Fruit fly (Drosophila melanogaster) ovary, adult (tissue): ENCODE data around the gene Nhe2.
A peak's percentile ranks its signal among the peaks of the same experiment; 100 is the strongest.

Experiments
- CG17801 ChIP-seq: fragments of 200-800 bp; optimal IDR thresholded peaks from 2 replicates; lab custom pipeline; 2019; ENCODE audit warnings: missing biosample characterization, mild to moderate bottlenecking, missing genetic modification characterization, moderate library complexity; ENCODE audit not compliant: partially characterized antibody

Gene Nhe2

DNA sequence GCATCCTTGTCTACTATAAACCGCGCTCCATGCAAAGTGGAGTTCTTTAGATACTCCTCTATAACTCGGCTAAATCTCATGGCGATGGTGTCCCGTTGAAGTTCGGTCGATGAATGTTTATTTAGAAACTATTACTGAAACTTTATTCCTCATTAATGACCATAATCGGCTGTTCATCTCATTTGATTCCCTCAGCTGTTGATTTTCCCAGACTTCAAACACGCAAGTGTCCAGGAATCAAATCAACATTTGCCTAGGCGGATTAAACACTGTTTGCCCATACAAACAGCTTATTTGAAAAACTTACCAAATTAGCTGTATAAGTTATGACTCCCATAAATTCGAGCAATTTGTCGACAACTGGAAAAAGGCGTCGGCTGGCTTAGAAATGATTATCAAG lies 15.7 kb upstream of the Nhe2 start, which contains the start of gene ppk13:
TSS of gene ppk13 (minus strand) at position 101 of the 400 bp plus-strand sequence.
- TF ChIP-seq CG17801 (GFP tag; lab: Kevin White, UChicago) = no peak

DNA sequence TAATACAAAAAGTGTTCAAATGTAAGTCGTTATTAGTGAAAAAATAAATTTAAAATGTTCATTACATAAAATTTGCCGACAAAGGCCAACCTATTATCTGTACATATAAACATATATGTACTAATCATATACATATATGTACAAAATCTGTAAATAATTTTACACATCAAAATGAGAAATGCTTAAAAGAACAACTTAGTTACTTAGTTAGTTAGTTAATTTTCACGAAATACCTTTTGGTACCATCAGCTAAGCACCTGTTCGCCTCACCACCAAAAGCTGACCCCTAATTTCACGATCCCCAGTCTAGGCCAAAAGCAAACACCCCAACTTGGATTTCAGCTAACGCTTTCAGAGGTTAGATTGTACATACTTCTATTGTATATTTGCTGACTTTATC lies 15.3 kb upstream of the Nhe2 start, which contains the start of gene CG9259:
TSS of gene CG9259 (plus strand) at position 301 of the 400 bp plus-strand sequence.
- TF ChIP-seq CG17801 (GFP tag; lab: Kevin White, UChicago) = no peak

DNA sequence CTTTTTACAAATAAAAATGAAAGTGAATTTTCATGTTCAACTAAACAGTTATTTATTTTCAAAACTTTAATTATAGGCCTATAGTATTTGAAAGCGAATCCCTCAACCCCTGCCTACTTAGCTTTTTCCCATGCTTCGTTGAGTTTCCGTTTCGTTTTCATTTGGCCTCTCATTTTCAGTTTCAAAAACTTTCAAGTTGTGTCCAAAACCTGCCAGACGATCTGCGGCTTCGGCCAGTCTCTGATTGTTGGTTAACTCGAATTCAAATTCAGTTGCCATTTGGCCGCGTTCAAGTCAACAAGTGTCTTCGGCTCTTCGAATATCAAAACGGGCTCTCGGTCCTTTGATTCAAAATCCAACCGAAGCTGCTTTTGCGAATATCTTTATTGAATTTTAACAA lies 13.4 kb upstream of the Nhe2 start, which contains the start of gene CG14397:
TSS of gene CG14397 (plus strand) at position 270 of the 400 bp plus-strand sequence.
- no peak for TF ChIP-seq CG17801 (GFP tag; lab: Kevin White, UChicago)

DNA sequence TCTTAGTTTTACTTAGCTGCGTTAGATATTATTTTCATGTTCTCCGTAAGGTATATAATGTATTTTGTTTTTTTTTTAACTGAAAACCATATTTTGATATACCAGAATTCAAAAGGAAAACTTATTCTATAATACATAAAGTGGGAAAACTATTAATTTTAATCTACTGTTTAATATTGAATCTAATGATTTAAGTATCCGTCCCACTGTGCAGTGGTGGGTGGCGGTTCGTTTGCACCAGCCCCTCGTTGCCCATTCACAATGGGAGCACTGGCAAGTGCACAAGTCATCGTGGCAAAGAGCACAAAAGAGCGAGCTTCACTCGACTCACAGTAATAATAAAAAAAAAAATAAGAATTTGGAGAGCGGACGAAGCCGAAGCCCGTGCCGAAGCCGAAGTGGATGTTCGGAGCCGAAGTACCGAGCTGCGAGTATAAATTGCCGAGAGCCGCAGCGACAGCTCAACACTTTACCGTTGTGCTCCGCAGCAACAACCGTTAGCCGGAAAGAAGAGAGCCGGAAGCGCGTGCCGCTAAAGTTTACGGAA lies 7.8 kb upstream of the Nhe2 start, which contains the start of gene CG34136:
TSS of gene CG34136 (plus strand) at position 475 of the 547 bp plus-strand sequence.
- TF ChIP-seq CG17801 (GFP tag; lab: Kevin White, UChicago) = peak; percentile 74

DNA sequence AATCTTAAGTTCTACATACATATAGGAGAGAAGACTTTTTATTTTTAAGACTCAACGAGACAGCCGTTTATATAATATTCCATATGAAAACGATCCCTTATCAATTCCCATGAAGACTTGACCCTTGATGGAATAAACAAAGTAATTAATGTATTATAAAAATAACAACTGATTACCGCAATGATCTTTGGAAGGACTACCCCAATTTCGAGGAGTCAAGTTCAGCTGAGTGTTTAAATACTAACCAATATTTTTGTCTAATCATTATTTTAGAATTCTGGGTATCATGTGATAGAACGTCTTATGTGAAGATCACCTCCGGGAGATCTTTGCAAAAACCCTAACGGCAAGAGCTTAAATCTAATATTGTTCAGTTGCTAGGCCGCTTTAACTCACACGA lies 6.5 kb upstream of the Nhe2 start:
- TF ChIP-seq CG17801 (GFP tag; lab: Kevin White, UChicago) = no peak

DNA sequence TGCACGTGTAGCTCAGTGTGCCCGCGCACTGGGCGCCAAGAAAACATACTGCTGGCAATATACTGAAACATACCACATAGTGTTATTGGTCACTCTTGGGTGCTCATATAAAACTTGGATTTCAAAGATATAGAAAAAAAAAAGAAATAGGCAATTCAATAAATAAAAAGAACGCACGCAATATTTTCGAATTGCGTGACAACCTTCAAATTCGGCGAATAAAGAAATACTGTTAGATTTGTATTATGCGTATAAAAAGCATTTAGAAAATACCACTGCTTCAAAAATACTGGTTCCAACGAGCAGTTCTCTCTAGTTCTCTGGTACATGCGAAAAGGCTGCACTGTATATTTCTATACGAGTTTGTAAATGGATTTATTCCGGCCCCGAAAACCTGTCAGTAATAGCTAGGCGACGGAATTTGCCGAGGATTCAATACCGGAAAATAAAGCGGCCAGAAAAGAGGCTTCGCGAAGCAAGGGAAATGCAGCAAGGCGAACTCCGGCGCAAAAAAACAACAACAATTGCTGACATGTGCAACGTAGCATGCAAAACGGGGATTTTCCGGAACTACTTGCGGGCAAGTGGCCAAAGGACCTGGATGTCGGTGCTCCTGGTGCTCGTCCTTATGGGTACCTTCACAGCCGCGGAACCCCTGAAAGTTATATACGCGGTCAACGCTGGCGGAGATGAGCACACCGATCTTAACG lies 1.8 kb upstream of the Nhe2 start, which contains the start of gene CG9257:
TSS of gene CG9257 (plus strand) at position 345 of the 710 bp plus-strand sequence.
- no peak for TF ChIP-seq CG17801 (GFP tag; lab: Kevin White, UChicago)

DNA sequence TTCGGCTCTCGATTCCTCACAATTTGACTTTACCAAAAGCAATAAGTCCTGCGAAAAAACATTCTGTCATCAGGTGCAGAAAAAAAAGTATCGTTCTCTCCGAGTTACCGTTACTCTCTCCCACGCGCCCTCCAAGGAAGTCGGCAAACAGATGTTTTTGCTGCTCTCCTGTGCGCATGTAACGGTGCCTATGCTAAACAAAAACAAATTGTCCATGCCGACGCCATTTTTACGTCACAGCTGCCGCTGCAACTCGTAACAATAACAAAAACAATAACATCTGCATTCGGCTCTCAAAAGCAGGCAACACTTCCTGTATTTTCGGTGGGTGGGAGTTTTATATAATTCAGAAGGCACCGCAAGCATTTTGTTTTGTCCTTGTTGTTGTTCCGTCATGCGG lies 759 bp downstream of the Nhe2 start:
- TF ChIP-seq CG17801 (GFP tag; lab: Kevin White, UChicago) = no peak

DNA sequence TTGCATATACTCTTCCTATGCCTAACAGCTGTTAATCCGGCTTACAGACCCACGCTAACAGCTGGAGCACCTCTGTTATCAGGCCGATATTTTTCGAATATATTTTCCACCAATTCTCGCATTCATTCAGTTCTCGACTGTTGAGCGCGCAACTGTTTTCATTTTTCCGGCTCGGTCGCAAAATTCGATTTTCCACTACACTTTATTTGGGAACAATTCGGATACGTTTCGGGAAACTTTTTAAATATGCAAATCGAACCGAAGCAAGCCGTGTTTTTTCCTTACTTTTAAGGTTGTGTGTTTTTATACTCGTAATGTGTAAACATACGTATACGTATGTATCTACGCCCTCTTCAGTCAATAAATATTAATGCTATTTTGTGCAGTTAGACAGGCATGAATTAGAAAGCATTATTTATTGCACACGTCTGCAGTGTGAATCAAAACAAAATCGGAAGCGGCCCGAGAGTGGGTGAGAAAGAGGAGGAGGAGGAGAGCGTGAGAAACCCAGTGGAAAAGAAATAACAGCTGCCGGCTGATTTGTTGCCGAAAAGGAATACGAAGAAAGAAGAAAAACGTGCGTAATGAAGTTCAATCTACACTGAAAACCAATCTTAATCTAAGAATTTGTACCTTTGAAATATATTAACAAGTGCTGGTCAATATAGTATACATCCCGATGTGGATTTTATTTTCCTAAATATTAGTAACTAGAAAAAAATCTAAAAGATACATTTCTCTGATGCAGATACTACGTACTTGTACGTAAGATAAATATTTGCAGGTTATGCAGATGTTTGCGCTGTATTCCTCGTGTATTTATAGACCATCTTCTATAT lies 3.5 kb downstream of the Nhe2 start:
- TF ChIP-seq CG17801 (GFP tag; lab: Kevin White, UChicago) = no peak

DNA sequence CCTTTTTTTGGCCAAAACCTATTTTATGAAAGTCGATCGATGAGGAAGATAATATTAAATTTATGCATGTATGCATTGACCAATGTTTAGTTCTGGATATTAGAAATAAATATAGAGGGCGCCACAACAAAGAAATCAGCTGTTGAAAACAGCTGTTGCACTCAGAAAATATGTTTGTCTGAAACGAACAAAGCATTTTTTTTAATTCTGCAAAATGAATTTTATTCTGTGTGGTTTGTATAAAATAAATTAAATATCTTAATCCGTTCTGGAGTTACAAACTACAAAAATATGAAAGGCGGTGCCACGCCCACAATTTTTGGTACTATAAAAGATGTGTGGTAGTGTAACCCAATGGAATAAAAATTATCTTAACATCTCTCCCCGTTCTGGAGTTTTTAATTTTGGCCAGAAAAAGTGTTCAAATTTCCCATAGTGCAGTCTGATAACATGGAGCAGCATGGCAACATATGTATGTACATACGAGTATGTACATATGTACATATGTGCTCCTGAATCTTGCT lies 4.5 kb downstream of the Nhe2 start:
- TF ChIP-seq CG17801 (GFP tag; lab: Kevin White, UChicago) = peak; percentile 6

DNA sequence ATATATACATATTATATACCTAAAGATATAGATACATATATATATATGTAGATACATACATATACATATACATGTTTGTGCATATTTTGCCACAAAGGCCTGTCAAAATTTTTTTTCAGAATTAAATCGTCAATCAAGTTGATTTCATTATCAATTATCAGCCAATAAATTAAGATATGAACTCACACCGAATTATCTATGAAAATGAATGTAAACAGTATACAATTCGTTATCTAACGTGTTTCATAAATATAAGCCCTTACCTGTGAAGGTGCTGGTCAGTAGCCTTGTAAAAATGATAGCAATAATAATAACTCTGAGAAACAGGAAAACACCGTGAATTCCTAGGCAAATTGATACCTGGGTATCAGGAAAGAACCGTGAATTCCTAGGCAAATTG lies 5.3 kb downstream of the Nhe2 start:
- TF ChIP-seq CG17801 (GFP tag; lab: Kevin White, UChicago) = no peak

DNA sequence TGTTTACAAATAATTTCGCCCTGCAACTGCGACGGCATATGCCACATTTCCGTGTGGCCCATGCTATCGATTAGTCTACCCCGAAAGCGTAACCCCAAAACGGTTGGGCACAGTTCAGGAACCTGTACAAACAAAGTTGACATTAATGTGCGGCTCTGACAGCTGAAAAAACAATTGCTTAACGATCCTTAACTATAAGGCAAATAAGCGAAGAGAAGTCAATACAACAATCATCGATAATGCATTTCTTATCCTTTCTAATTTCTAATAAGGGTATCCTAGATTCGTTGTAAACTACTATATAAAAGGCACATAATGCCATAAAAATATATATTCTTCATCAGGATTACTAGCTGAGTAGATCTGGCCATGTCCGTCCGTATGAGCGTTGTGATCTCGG lies 7.5 kb downstream of the Nhe2 start:
- TF ChIP-seq CG17801 (GFP tag; lab: Kevin White, UChicago) = no peak

DNA sequence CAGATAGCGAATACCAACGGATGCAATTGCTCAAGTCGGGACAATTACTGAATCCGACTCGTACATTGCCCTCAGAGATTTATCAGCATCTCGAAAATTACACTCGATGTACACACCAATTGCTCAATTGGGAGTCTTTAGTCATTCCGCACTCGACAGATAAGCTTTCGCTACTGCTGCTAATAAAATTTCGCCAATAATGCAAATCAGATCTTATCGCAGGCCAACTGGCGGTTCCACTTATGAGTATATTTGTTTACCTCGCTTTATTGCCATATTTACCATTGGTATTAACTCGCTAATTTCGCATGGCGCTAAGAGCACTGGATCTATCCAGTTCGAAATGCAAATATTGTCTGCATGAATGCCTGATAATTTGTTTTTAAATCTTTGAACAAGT lies 9.2 kb downstream of the Nhe2 start:
- TF ChIP-seq CG17801 (GFP tag; lab: Kevin White, UChicago) = no peak

DNA sequence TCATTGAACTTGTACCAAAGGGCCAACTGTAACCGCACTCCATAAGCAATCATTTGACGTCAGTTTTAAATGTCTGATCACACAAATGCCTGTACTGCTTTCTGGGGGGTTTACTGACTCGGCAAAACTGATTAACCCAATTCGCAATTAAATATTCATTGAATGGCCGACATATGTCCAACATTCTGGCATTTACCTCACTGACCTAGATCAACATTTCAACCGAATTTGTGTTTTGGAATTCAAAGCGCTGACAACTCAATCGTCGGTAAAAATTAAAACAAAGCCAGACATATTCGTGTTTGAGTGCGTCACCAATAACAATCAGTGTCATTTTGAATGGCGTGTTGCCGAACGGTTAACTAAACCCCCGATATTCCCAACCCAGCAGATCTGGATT lies 11.3 kb downstream of the Nhe2 start:
- no peak for TF ChIP-seq CG17801 (GFP tag; lab: Kevin White, UChicago)

DNA sequence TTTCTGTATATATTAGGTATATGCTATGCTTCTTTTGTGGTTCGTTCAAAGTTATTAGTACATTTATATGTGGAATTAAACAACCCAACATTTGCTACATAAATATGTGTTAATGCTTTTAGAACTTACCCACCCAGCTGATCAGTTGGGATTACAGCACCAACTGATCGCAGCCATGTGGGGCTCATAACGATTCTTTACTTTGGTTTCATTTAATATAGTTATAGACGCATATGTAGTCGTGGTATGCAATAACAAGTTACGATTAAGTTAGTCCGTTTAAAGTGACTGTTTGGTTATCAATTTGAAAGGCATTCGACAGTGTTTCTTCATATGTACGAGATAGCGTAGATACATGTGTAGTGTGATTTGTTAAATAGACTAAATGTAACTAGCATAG lies 31.4 kb downstream of the Nhe2 start:
- TF ChIP-seq CG17801 (GFP tag; lab: Kevin White, UChicago) = no peak
